Worm (Caenorhabditis elegans) whole organism, early embryonic: ENCODE data around the gene C24A3.4.
A peak's percentile ranks its signal among the peaks of the same experiment; 100 is the strongest.

Experiments used
- B0310.2 ChIP-seq: sonication (generic microtip); optimal IDR thresholded peaks from 2 replicates; lab custom pipeline; 2016; ENCODE audit warnings: mild to moderate bottlenecking, missing genetic modification characterization, missing compliant biosample characterization
- F13C5.2 ChIP-seq: sonication (generic microtip); optimal IDR thresholded peaks from 2 replicates; lab custom pipeline; 2017; ENCODE audit warnings: mild to moderate bottlenecking, missing genetic modification characterization, inconsistent platforms, missing compliant biosample characterization
- aly-1 ChIP-seq: sonication (generic microtip); optimal IDR thresholded peaks from 2 replicates; lab custom pipeline; 2016; ENCODE audit warnings: missing genetic modification characterization, missing compliant biosample characterization
- ama-1 ChIP-seq: fragments of 150-350 bp; optimal IDR thresholded peaks from 2 replicates; lab custom pipeline; 2014
- ceh-13 ChIP-seq: fragments of 200-800 bp; sonication (Bioruptor generic); optimal IDR thresholded peaks from 2 replicates; lab custom pipeline; 2018; ENCODE audit warnings: mild to moderate bottlenecking, missing genetic modification characterization, missing compliant biosample characterization
- ceh-36 ChIP-seq: sonication (generic microtip); optimal IDR thresholded peaks from 2 replicates; lab custom pipeline; 2016; ENCODE audit warnings: missing genetic modification characterization, inconsistent platforms, missing compliant biosample characterization
- ets-7 ChIP-seq: sonication (generic microtip); optimal IDR thresholded peaks from 2 replicates; lab custom pipeline; 2016; ENCODE audit warnings: missing genotype, missing genetic modification characterization, missing compliant biosample characterization
- flt-1 ChIP-seq: fragments of 200-800 bp; sonication (Bioruptor generic); IDR thresholded peaks from 2 replicates; pipeline ENCODE4 v1.3.6; 2022; ENCODE audit warnings: missing genetic modification characterization, missing compliant biosample characterization
- hmbx-1 ChIP-seq: sonication (generic microtip); optimal IDR thresholded peaks from 2 replicates; lab custom pipeline; 2016; ENCODE audit warnings: mild to moderate bottlenecking, missing genetic modification characterization, missing compliant biosample characterization
- hmg-4 ChIP-seq: fragments of 200-800 bp; sonication (Bioruptor generic); optimal IDR thresholded peaks from 2 replicates; lab custom pipeline; 2018; ENCODE audit warnings: mild to moderate bottlenecking, missing genetic modification characterization, missing compliant biosample characterization
- hnd-1 ChIP-seq: sonication (generic microtip); optimal IDR thresholded peaks from 2 replicates; lab custom pipeline; 2016; ENCODE audit warnings: missing genetic modification characterization, missing compliant biosample characterization
- pes-1 ChIP-seq: fragments of 200-800 bp; sonication (Bioruptor generic); IDR thresholded peaks from 2 replicates; pipeline ENCODE4 v1.3.6; 2022; ENCODE audit warnings: missing genetic modification reagents, missing genetic modification characterization, missing compliant biosample characterization
- scrt-1 ChIP-seq: fragments of 200-800 bp; sonication (Bioruptor generic); IDR thresholded peaks from 2 replicates; pipeline ENCODE4 v1.3.6; 2022; ENCODE audit warnings: missing genetic modification characterization, missing compliant biosample characterization
- sea-1 ChIP-seq: fragments of 200-800 bp; sonication (Bioruptor generic); conservative IDR thresholded peaks from 2 replicates; pipeline ENCODE4 v1.3.6; 2022; ENCODE audit warnings: missing genetic modification characterization, missing compliant biosample characterization
- tbx-11 ChIP-seq: fragments of 200-800 bp; sonication (Bioruptor generic); IDR thresholded peaks from 2 replicates; pipeline ENCODE4 v1.3.6; 2022; ENCODE audit warnings: missing genetic modification characterization, missing compliant biosample characterization
- tbx-37 ChIP-seq: fragments of 200-800 bp; sonication (Bioruptor generic); conservative IDR thresholded peaks from 2 replicates; pipeline ENCODE4 v1.3.6; 2022; ENCODE audit warnings: missing genetic modification reagents, missing genetic modification characterization, missing compliant biosample characterization
- tra-4 ChIP-seq: sonication (generic microtip); optimal IDR thresholded peaks from 2 replicates; lab custom pipeline; 2017; ENCODE audit warnings: missing genetic modification characterization, missing compliant biosample characterization

C24A3.4 gene

DNA sequence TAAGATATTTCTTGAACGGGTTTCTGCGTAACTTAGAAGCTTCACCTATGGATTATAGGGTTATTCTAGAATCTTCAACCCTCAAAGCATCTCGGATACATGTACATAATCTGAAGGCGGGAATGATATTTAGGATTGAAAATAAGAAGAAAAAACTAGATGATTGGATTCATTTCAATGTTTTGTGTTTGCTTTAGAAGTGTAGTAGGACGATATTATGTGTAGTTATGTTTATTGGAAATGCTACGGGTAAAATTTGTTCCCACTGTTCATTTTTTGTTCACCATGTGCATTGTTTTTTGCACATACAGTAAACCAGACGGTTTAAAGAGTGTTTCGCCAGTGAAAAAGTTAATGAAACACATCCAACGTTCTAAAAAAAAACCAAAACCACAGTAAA is 19.3 kb downstream of the C24A3.4 start:
- TF ChIP-seq hmbx-1: no peak

DNA sequence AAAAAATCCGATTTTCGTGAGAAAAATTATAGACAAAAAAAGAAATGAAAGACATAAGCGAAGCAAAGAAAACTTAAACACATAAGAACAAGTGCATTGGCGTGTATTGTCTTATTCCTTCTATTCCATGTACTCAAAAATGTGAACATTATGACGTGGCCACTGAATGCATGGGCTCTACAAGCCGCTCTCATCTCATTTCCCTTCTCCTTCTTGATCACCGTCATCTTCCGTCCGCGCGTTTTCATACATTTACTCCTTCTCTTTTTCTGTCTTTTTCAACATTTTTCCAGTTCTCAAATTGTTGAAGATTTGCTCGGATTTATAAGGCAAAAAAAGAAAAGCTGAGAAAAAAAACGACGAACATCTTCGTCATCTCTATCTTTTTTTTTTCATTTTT is 22.2 kb downstream of the C24A3.4 start:
- no peak for TF ChIP-seq ceh-13 (GFP tag; lab: Kevin White, UChicago)

DNA sequence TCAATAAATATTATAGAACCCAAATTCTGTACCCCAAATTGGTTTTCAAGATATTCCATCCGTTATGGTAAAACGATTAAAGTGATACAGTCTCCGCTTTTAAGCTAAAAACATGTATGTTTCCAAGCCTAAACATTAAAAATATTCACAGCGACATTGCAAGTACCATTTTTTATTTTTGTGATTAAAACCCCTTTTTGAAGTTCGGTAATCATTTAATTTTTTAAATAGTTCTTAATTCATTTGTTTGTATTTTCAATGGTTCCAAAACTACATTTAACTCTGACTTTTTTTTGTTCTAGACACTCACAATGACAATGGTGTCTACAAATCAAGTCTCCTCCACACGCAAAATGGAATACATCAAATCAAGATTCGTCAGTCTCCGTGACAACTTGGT is 23.2 kb downstream of the C24A3.4 start, which contains the start of gene T25B6.4:
Gene T25B6.4 (plus strand): TSS at position 301 of the 400 bp plus-strand sequence.
- TF ChIP-seq tbx-11 (GFP tag; lab: Robert Waterston, UW) (no peak), aly-1 (tag; lab: Kevin White, UChicago) (no peak), tbx-37 (GFP tag; lab: Robert Waterston, UW) (no peak), F13C5.2 (tag; lab: Kevin White, UChicago) (no peak), pes-1 (GFP tag; lab: Robert Waterston, UW) (no peak), scrt-1 (GFP tag; lab: Robert Waterston, UW) (no peak), ceh-13 (GFP tag; lab: Kevin White, UChicago) (no peak), ceh-36 (no peak)

DNA sequence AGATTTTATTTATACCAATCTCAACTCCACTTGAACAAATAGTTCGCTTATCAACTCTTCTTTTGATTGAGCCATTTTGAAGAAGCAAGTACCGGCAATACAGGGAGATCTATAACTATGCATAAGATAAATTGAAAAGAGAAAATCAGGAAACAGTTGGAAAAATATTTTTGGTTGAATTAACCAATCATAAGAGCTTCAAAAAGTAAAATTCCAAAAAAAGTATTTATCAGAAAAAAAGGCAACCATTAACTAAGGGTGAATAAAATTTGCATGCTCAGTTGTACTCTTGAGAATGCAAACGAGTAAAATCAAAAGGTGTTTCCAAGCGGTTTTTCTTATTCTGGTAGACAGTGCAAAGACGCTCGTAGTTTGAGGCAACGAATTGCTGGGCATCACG is 29.4 kb downstream of the C24A3.4 start, which contains the start of gene T25B6.5:
Gene T25B6.5 (minus strand): TSS at position 101 of the 400 bp plus-strand sequence.
- no peak for TF ChIP-seq tbx-37 (GFP tag; lab: Robert Waterston, UW)
- no peak for TF ChIP-seq hmbx-1
- no peak for TF ChIP-seq ceh-13 (GFP tag; lab: Kevin White, UChicago)
- TF ChIP-seq tbx-11 (GFP tag; lab: Robert Waterston, UW): no peak
- TF ChIP-seq F13C5.2 (tag; lab: Kevin White, UChicago): no peak
- TF ChIP-seq ets-7 (tag; lab: Kevin White, UChicago): no peak
- TF ChIP-seq scrt-1 (GFP tag; lab: Robert Waterston, UW): no peak
- no peak for TF ChIP-seq B0310.2
- TF ChIP-seq hmg-4: no peak
- no peak for TF ChIP-seq ceh-36
- TF ChIP-seq hnd-1 (tag; lab: Kevin White, UChicago): no peak
- no peak for TF ChIP-seq aly-1 (tag; lab: Kevin White, UChicago)

DNA sequence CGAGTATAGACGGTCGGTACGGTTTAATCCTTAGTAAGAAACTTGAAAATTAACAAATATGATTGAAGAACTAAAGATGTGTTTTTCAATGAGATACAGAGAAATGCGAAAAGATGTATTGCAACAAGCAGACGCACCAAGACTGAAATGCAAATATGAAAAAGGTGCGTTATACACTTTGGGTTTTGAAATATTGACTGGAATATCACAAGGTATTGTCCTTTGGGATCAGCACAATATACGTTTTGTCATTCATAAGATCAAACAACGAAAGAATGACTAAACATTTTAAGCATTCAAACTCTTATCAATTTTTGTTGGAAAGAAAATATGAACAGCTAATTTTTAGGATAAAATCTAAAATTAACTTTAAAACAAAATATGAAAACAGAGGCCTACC is 30.6 kb downstream of the C24A3.4 start, which contains the start of gene T25B6.6:
Gene T25B6.6 (minus strand): TSS at position 101 of the 400 bp plus-strand sequence.
- TF ChIP-seq hnd-1 (tag; lab: Kevin White, UChicago) (no peak), ceh-13 (GFP tag; lab: Kevin White, UChicago) (no peak), flt-1 (GFP tag; lab: Robert Waterston, UW) (no peak), scrt-1 (GFP tag; lab: Robert Waterston, UW) (no peak), tbx-37 (GFP tag; lab: Robert Waterston, UW) (no peak), ets-7 (tag; lab: Kevin White, UChicago) (no peak), ceh-36 (no peak), tbx-11 (GFP tag; lab: Robert Waterston, UW) (no peak), pes-1 (GFP tag; lab: Robert Waterston, UW) (no peak)

DNA sequence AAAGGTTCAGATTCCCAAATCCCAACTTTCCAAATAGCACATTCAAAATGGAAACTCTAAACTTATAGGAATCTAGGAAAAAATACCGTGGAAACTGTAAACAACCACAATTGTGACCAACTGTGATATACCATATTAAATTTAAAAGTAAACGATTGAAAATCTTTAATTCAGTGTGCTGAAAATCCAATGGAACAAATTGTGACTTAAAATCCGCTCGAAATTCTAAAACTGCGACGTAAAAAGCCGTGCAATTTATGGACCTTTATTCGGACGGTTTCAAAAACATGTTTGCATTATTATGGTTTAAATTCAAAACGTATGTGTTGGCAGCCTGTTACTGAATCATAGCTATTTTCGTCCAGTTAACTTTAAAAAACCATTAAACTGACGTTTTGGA is 31.6 kb downstream of the C24A3.4 start:
- TF ChIP-seq B0310.2: no peak
- TF ChIP-seq ets-7 (tag; lab: Kevin White, UChicago): no peak
- TF ChIP-seq tbx-37 (GFP tag; lab: Robert Waterston, UW): no peak
- no peak for TF ChIP-seq ama-1 (lab: Kevin White, UChicago)
- TF ChIP-seq tra-4 (tag; lab: Kevin White, UChicago): no peak
- no peak for TF ChIP-seq pes-1 (GFP tag; lab: Robert Waterston, UW)
- no peak for TF ChIP-seq F13C5.2 (tag; lab: Kevin White, UChicago)
- no peak for TF ChIP-seq flt-1 (GFP tag; lab: Robert Waterston, UW)
- TF ChIP-seq hmg-4: no peak
- no peak for TF ChIP-seq aly-1 (tag; lab: Kevin White, UChicago)
- TF ChIP-seq sea-1 (GFP tag; lab: Robert Waterston, UW): no peak
- TF ChIP-seq tbx-11 (GFP tag; lab: Robert Waterston, UW): no peak
- TF ChIP-seq hnd-1 (tag; lab: Kevin White, UChicago): no peak
- TF ChIP-seq ceh-36: no peak
- TF ChIP-seq hmbx-1: no peak
- no peak for TF ChIP-seq ceh-13 (GFP tag; lab: Kevin White, UChicago)
- TF ChIP-seq scrt-1 (GFP tag; lab: Robert Waterston, UW): no peak

DNA sequence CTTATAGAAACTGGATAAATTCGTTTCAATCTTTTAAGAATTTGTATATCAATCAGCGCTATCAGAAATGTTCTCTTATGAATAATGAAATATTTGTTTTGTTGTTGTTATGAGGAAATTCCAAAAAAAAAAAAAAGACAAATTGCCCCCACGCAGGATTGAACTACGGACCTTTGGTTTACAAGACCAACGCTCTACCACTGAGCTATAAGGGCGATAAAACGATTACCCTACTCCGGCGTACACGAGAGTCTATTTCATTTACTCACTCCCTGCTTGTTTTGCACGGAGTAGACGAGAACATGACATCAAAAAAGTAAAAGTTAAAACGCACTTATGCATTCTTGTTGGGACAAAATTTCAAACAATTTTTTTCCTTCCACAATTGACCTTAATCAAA is 32.1 kb downstream of the C24A3.4 start:
- peak; percentile 18 for TF ChIP-seq tra-4 (tag; lab: Kevin White, UChicago)
- TF ChIP-seq hnd-1 (tag; lab: Kevin White, UChicago): peak; percentile 41
- TF ChIP-seq tbx-11 (GFP tag; lab: Robert Waterston, UW): 0 out of 2 replicates have a peak, but pooled peaks have one; percentile 49
- TF ChIP-seq scrt-1 (GFP tag; lab: Robert Waterston, UW): no peak
- no peak; the same call in 1 of the 2 replicates for TF ChIP-seq pes-1 (GFP tag; lab: Robert Waterston, UW)
- peak; percentile 51; the same call in 1 of the 2 replicates for TF ChIP-seq tbx-37 (GFP tag; lab: Robert Waterston, UW)

DNA sequence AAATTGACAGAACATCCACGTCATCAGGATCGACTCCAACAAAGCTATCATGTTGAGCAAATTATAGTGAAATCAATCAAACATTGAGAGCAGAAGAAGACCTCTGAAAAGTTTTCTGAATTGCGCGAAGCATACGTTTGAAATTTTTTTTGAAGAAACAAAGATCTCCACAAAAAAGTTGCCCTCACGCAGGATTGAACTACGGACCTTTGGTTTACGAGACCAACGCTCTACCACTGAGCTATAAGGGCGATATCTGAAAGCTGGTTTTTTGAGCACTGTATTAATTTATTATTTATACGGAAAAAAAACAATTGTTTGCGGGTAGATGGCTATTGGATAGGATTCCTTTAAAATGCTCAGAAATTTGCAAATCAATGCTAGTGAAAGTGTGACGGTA is 33.3 kb downstream of the C24A3.4 start:
- TF ChIP-seq B0310.2 (no peak), tra-4 (tag; lab: Kevin White, UChicago) (no peak), tbx-11 (GFP tag; lab: Robert Waterston, UW) (no peak), ceh-36 (no peak), F13C5.2 (tag; lab: Kevin White, UChicago) (no peak), hmg-4 (no peak), ceh-13 (GFP tag; lab: Kevin White, UChicago) (no peak), aly-1 (tag; lab: Kevin White, UChicago) (no peak), hnd-1 (tag; lab: Kevin White, UChicago) (no peak), pes-1 (GFP tag; lab: Robert Waterston, UW) (no peak), flt-1 (GFP tag; lab: Robert Waterston, UW) (no peak), sea-1 (GFP tag; lab: Robert Waterston, UW) (no peak), ets-7 (tag; lab: Kevin White, UChicago) (no peak), ama-1 (lab: Kevin White, UChicago) (no peak), tbx-37 (GFP tag; lab: Robert Waterston, UW) (no peak)
